Worm (Caenorhabditis elegans) whole organism, mixed stage, embryonic: ENCODE measurements around the gene T05C12.9.

Source experiments
- mep-1 ChIP-seq: fragments of 150-350 bp; optimal IDR thresholded peaks from 2 replicates; lab custom pipeline; 2017; ENCODE audit warnings: missing biosample characterization, missing genetic modification reagents, missing genetic modification characterization, inconsistent platforms
- nhr-237 ChIP-seq: fragments of 150-350 bp; optimal IDR thresholded peaks from 2 replicates; lab custom pipeline; 2014; ENCODE audit warnings: missing biosample characterization, missing genetic modification characterization
- unc-62 ChIP-seq: fragments of 150-350 bp; optimal IDR thresholded peaks from 2 replicates; lab custom pipeline; 2014; ENCODE audit warnings: missing biosample characterization, missing genetic modification reagents, missing genetic modification characterization

DNA sequence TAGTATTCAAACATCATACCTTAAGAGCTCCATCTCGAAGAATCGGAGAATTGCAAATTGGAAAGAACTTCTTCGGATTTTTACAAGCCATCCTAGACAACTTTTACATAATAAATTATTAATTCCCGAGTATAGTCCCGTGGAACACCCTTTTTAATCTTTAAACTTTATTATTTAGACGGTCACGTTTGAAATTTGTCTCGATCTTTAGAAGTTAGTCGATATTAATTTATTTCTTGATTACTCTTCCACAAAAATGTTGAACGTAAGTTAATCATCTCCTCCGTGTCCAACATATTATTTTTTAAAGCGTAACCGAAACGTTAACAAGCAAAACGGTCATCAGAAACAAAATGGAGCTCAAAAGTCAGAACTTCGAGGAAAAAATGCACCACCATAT, 19.6 kb downstream of the T05C12.9 start, which contains the start of the genes decr-1.3 and T05C12.1:
- no peak for TF ChIP-seq mep-1 (tag; lab: Kevin White, UChicago)
- TF ChIP-seq nhr-237 (tag; lab: Kevin White, UChicago): no peak
- TF ChIP-seq unc-62: no peak
